Fruit fly (Drosophila melanogaster): ENCODE data around the gene Indy.

The Indy gene

dm6 chr3L:18846233-18846271 is at the start of gene Indy:
Gene Indy (minus strand): TSS chr3L:18846267.
- TF ChIP-seq noc (tag; optimal IDR thresholded peaks at IDR 0.05), result no peak

DNA sequence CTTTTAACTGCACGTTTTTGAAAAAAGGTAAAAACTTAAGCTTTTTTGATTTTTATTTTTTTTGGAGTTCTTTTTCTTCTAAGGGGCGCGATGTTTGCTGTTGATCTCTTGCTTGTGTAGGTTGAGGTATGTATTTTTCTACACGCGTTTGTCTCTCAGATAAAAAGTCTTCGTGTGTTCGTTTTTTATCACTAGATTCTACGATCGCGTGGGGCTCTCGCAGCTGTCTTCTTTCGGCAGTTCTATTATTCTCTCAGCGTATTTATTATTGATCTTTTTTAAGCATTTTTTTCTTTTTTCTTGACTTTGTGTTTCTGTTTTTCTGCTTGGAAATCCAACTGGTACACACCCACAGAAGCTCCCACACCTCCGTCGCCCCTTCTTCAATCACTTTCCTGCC is 49.0 kb upstream of the Indy start:
- TF ChIP-seq noc (tag; optimal IDR thresholded peaks at IDR 0.05), result peak; percentile 24

dm6 chr3L:18891986-18892385 is 45.9 kb upstream of the Indy start, which contains the start of gene NijB:
Gene NijB (plus strand): TSS chr3L:18892383.
- TF ChIP-seq noc (tag; optimal IDR thresholded peaks at IDR 0.05), result no peak

DNA sequence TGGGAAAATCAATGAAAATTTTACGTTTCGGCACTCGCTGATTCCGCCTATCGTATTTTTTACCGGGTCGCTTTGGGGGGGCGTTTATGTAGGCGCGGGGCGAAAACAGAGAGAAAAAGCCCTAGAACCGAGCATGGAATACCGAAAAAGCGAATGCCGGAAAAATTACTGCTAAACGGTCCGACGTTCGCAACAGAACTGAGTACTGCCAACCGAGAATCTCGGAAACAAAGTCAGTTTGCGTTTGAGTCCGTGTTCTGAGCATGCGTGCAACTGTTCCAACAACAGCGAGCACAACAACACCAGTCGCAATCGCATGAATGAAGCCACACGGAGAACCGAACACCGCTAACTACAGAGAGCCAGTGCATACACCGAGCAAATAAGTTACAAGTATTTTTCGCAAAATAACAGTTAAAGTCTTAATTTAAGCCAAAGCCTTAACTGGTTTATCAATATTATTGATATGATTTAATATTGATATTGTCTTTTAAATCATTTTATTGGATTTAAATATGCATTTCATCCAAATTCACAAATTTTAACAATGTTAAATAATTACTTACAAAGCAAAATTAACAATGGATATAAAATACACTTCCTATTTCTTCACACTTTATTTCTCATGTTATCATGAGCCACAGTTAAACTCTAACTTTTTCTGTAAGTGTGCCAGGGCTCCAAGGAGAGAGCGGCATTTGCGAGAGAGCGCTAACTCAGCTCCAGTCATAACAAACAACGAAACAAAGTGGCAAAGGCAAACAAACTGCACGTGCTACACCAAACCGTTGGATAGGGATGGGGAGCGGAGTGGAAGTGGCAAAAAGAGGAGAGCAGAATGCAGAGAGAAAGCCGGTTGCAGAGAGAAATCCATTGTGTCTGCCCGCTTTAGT is 44.5 kb upstream of the Indy start, which contains the start of gene CG3961:
TSS of gene CG3961 (minus strand) at position 201 of the 893 bp plus-strand sequence.
- peak; percentile 78 for TF ChIP-seq noc (tag; optimal IDR thresholded peaks at IDR 0.05)

- TF ChIP-seq noc (tag; optimal IDR thresholded peaks at IDR 0.05), result no peak
Measured at dm6 chr3L:18889222-18889866, 43.3 kb upstream of the Indy start.

DNA sequence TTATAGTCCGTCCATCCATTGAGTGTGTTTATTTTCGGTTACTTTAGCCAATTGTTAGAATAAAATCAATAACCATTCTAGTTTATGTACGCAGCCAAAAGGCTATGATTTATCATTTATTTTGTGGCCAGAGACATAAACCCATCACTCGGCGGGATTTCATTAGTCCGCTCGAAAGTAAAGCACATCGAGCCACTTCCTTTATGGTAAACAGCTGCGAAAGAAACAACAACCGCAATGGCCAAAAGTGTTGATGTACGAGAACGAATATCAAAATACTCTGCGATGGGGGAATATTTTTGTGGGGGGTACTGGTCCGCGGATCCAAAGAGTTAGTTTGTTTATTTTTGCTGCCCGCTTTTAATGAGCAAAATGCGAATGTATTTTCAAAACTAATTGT is 35.5 kb upstream of the Indy start:
- TF ChIP-seq noc (tag; optimal IDR thresholded peaks at IDR 0.05), result no peak

dm6 chr3L:18872440-18872839 is 26.4 kb upstream of the Indy start, which contains the start of the genes Rad9 and Uggt:
Gene Rad9 (minus strand): TSS chr3L:18872553.
Gene Uggt (plus strand): TSS chr3L:18872747.
- no peak for TF ChIP-seq noc (tag; optimal IDR thresholded peaks at IDR 0.05)

dm6 chr3L:18870027-18870426 is 24.0 kb upstream of the Indy start, which contains the start of gene Blos3:
Gene Blos3 (plus strand): TSS chr3L:18870224.
- TF ChIP-seq noc (tag; optimal IDR thresholded peaks at IDR 0.05), result no peak

- peak; percentile 56 for TF ChIP-seq noc (tag; optimal IDR thresholded peaks at IDR 0.05)
Measured at dm6 chr3L:18869035-18869826, 23.2 kb upstream of the Indy start, which contains the start of gene Grx1. Gene Grx1 (plus strand): TSS chr3L:18869230.

DNA sequence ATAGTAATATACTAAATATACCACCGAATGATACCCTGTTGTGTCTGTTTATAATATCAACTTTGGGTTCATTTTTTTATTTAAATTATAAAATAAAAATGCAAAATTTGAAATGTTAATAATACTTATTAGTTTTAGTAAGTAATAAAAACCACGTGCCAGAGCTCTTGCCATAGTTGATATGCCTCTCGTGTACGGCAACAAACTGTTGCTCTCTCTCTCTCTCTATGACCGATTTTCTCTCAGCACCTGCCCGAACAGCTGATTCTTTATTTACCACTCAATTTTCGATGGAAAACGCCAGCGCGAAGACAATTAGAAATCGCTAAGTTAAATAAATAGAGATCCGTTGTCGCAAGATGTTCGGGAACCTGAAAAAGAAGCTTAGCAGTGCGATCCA is 21.5 kb upstream of the Indy start, which contains the start of gene Dysb:
TSS of gene Dysb (plus strand) at position 251 of the 400 bp plus-strand sequence.
- peak; percentile 88 for TF ChIP-seq noc (tag; optimal IDR thresholded peaks at IDR 0.05)

DNA sequence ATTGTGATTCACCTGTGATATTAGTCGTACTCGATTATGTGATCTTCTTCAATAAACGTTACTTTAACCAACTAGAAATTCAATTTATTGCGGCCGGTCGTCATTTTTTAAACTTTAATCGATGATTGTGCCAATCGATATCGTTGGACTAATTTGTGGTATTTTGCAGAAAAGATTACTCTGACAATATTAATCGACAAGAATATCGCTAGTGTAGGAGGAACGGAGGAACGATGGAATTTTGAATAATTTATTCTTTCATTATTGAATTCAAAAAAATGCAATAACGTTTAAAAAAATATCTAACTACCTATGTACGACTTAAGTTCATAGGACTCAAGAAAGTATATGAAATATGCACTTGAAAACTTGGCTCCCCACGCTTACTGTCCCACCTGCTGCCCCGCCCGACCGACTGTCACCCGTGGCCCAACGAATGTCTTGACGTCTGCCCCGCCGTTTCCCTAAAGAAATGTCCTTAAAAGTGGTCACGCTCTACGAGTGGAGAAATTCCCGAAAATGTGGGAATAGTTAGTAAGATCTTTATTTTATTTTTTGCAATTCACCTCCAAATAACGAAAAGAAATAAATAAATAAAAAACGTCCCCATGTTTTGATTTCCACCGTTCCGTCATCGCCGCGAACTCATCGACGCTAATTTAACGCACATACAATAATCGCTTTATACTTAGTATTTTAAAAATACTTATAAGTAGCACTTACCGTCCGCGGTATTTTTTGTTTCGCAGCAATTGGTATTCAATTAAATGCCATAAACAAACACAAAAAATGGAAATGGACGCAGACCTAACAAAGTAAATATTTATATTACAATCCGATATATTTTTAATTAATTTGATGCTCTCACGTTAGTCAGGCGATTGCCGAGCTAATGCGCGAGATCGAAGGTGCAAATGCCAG is 19.6 kb upstream of the Indy start, which contains the start of gene CG14074:
TSS of gene CG14074 (plus strand) at position 779 of the 921 bp plus-strand sequence.
- no peak for TF ChIP-seq noc (tag; optimal IDR thresholded peaks at IDR 0.05)

DNA sequence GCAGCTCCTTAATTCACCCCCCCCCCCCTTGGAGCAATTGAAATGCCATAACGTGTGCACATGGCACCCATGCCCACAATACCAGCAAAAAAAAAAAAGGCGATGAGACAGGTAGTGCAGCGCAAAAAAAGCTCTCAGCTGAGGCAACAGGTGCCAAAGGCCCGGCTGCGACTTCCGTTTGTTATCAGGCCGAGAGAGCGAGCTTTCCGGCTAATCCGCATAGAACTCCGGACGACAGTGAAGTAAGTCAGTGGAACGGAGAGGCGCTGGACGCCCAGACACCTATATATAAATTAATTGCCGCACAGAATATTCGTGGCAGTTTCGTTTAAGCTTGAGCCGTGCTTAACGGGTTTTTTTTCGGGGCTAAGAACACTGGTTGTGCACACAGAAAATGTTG is 17.3 kb upstream of the Indy start, which contains the start of gene CG6865:
TSS of gene CG6865 (plus strand) at position 321 of the 400 bp plus-strand sequence.
- TF ChIP-seq noc (tag; optimal IDR thresholded peaks at IDR 0.05), result no peak

DNA sequence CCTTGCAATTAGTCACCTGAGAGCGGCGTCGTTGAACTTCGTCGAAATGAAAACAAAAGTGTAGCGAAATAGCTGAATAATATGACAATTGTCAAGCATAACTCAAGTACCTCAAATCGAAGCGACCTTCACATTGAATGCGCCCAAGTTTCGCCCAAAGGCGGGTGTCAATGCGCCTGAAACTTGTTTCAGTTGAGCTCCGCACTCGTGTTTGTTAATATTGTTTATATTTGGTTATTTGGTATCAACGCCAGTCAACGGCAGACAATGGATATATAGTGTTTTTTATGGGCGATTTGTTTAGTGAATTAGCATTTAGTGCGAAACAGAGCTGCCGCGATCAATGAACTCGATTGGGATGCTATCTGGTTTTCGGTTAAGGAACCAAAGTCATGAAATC is 15.8 kb upstream of the Indy start:
- TF ChIP-seq noc (tag; optimal IDR thresholded peaks at IDR 0.05), result no peak

dm6 chr3L:18860467-18860866 is 14.4 kb upstream of the Indy start:
- TF ChIP-seq noc (tag; optimal IDR thresholded peaks at IDR 0.05), result no peak

DNA sequence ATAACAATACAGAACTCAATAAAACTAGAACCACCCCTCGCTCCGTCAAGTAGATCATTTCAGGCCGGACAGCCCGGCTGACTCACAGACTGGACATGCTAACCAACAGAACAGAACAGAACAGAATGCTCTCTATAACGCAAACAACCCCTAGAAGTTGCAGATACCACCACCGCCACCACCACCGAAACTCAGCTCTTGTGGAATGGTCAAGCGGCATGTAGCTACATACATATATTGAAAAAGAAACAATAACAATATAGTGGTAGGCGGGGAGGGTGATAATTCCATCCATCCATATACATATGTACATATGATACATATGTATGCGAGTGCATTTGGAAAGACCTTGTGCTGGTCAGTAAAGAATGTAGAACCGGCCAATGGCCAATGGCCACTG is 8.3 kb upstream of the Indy start:
- no peak for TF ChIP-seq noc (tag; optimal IDR thresholded peaks at IDR 0.05)

Measured in whole organism, larva.